Worm (Caenorhabditis elegans) whole organism, dauer: ENCODE data around the gene srx-46.

Experiments
- unc-62 ChIP-seq: sonication (generic microtip); optimal IDR thresholded peaks from 2 replicates; lab custom pipeline; 2017; ENCODE audit warnings: missing biosample characterization, missing genetic modification reagents, missing genetic modification characterization

Gene srx-46

DNA sequence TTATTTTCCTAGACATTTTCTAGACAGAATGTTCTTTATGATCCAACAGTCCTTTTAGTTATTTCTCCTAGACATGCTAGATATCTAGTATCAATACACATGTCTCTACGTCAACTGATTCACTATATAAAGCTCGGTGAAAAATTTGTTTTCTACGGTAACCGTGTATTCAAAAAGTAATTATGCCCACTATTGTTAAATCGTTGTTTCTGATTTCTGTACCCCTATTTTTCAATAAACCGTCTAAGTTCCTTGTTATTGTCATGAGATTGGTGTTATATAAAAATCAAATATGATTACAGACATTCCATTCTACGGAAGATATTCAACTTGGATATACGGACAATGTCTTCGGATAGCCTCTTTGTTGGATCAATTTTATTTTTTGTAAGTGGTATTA is at the start of gene srx-46:
TSS of gene srx-46 (plus strand) at position 301 of the 400 bp plus-strand sequence.
- TF ChIP-seq unc-62 = no peak

DNA sequence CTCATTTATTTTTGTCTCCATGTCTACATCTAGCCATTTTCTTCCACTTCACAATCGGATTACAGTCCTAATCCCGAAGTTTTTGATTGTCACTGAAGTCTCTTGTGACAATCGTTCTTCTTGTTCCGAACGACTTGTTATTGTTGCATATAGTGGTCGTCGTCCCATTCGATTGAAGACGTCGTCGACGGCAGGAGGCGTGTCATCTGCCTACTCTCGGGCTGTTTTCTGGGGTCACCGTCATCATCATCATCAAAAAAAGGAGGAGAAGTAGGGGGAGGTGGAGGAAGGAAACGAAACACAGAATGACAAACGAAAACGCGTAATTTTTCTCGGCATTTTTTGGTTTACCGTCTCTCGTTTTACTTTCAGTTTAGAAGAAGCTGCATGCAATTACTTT is 47.9 kb upstream of the srx-46 start, which contains the start of gene F44A2.3:
TSS of gene F44A2.3 (plus strand) at position 301 of the 400 bp plus-strand sequence.
- no peak for TF ChIP-seq unc-62

- TF ChIP-seq unc-62 = no peak
Measured at ce11 chrV:9312377-9312776, 40.7 kb upstream of the srx-46 start.

DNA sequence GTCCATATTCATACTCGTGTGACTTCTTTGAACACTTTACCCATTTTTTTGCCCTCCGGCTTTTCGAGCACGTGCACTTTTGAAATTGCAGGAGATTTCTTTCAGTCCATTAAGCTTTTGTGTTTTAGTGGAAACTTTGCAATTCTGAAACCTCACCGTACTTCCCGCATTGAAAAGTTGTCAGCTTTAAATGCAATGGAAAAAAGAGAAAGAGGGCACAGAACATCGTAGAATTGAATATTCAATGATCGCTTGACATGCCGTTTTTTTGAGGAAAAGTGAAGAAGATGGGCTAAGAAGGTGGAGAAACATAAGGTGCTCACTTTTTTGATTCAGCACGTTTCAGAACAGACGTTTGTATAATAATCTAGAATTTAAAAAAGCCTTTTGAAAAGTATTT is 38.6 kb upstream of the srx-46 start:
- no peak for TF ChIP-seq unc-62

DNA sequence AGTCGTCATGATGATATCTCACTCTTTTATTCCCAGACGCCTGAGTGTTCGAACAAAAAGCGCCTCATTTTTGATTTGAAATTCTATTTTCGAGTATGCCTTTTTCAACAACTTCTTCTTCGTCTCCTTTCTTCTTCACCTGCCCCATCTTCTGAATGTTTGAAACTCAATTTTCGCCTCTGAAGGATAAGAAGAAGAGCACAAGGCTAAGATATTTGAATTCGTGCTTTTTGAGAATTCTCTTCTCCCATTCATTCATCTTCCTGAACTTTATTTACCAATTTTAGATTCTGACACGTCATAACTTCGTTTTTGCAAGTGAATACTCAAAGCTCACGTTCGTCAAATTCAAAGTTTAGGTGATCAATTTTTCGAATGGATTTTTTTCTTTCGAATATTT is 36.1 kb upstream of the srx-46 start:
- no peak for TF ChIP-seq unc-62

- TF ChIP-seq unc-62 = no peak
Measured at ce11 chrV:9318046-9318445, 35.0 kb upstream of the srx-46 start, which contains the start of gene kvs-3. Gene kvs-3, plus strand, starts transcription at chrV:9318311.

ce11 chrV:9321185-9321584 is 31.9 kb upstream of the srx-46 start, which contains the start of gene F44A2.7:
Gene F44A2.7, plus strand, starts transcription at chrV:9321485.
- TF ChIP-seq unc-62 = no peak

ce11 chrV:9322886-9323285 is 30.2 kb upstream of the srx-46 start, which contains the start of gene tag-153:
Gene tag-153, plus strand, starts transcription at chrV:9323085.
- no peak for TF ChIP-seq unc-62

ce11 chrV:9324167-9324566 is 28.9 kb upstream of the srx-46 start:
- TF ChIP-seq unc-62 = no peak

- TF ChIP-seq unc-62 = no peak
Measured at ce11 chrV:9326903-9327302, 26.1 kb upstream of the srx-46 start.

DNA sequence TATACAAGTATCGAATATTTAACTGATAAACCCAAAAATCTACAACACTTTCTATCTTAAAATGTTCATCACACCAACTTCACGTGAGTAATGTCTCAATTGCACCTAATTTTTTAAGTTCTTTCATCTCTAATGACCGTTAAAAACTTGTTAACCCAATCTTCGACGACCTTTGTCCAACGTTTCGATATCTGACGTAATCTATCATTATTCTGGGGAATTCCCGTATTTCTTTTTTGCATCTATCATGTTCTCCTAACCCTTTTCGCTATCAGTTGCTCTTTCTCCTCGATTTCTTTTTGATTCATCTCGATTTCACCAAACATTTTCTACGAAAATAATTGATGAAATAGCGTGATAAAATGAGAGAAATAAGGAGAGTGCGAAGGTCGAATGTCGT is 25.4 kb upstream of the srx-46 start:
- TF ChIP-seq unc-62 = no peak

DNA sequence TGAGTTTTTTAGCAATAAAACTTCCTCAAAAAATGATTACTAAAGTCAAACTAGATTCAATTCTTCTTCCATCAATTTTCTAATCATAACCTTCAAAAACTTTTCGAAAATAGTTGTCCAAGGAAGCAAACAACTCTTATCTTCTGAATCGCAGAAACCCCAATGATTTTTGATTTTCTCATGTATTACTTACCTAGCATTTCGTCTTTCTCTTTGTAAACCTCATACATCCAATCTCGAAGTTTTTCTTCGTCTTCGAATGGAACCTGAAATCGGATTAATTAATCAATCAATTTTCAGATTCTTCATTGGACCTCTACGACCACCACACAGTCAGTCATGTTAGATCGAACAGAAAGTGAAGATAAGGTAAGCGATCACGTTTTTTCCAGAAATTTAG is 24.4 kb upstream of the srx-46 start, which contains the start of gene K07B1.4:
TSS of gene K07B1.4 (plus strand) at position 301 of the 400 bp plus-strand sequence.
- TF ChIP-seq unc-62 = no peak

- no peak for TF ChIP-seq unc-62
Measured at ce11 chrV:9329245-9329979, 23.6 kb upstream of the srx-46 start.

DNA sequence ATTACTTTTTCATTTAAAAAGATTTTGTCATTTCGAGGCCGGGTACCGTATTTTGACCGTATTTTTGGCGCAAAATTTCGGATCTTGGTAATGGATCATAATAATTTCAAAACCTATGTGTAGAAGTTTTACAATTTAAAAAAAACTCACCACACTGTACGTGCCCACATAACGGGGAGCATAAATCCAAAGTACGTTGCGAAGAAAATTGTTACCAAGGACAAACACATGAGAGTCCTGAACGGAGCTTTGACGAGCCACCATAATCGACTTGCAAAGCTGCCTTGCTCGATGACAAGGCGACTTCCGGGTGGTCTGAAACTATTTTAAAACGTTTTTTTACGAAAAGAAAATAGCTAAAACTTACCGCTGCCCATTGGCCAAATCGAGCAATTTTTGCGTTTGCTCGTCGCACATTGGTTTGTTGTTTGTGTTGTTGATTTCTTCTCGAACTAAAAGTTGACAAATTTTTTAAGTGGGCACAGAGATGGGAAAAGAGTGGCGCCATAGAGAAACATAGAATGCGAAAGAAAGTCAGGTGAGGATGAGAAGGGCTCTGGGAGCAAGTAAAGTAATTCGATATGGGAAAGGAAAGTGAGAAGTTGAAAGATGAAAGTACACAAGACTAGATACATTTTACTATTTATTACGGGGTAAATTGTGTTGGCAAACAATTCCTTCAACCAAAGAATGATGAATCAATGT is 20.3 kb upstream of the srx-46 start:
- TF ChIP-seq unc-62 = no peak

DNA sequence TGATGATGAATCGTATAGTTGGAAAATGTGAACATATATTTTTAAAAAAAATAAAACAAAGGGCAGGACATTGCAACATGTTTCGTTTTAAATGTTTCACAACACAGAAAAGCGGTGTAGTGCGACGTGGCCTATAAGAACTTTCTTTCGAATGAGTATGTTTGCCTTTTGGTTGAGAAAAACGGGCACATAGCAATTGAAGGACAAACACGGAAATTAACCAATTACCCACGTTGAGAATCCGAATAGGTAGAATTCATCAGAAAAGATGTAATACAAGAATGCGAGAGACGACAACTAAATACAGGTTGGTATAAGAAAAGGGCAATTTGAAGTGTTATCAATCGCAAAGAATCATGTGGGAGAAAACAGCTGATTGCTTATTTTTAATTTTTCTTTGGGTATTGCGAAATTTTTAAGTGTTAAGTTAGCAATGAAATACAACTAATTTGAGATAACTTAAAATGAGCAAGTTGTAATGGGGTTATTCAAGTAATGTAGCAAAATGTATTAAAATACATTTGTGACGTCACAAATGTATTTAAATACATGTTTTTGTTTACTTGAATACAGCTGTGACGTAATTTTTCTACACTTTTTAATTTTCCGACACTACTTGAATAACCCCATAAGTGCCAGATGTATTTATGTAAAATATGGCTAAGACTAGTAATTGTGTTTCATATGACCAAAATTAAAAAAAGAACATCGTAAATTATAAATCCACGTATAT is 19.6 kb upstream of the srx-46 start, which contains the start of gene acl-14:
TSS of gene acl-14 (minus strand) at position 316 of the 733 bp plus-strand sequence.
- TF ChIP-seq unc-62 = no peak

- TF ChIP-seq unc-62 = no peak
Measured at ce11 chrV:9334216-9334615, 18.8 kb upstream of the srx-46 start, which contains the start of gene ucp-4. Gene ucp-4, plus strand, starts transcription at chrV:9334298.

DNA sequence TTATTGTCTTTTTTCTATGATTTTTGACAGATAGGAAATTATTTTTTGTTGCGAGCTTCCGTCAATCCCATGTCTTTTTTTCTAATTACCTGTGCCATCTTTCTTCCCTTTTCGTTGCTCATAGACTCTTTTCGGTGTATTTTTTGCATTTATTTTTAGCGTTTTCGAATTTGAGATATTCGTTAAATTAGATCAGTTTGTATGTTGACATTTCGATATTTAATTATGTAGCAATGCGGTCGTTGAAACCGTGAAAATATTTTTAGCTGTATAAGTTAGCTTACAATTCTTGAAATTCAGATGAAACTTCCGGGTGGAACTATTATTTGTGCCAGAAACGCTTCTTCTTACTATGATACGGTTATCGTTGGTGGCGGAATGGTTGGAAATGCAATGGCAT is 16.6 kb upstream of the srx-46 start, which contains the start of gene coq-6:
TSS of gene coq-6 (plus strand) at position 301 of the 400 bp plus-strand sequence.
- TF ChIP-seq unc-62 = no peak
